Fruit fly (Drosophila melanogaster) whole organism, embryonic: ENCODE results near the gene Pgant2.

Experiments
- Antp ChIP-seq: fragments of 200-800 bp; sonication (Bioruptor generic); optimal IDR thresholded peaks from 3 replicates; lab custom pipeline; 2016; ENCODE audit warnings: missing biosample characterization, missing genetic modification characterization
- B-H1 ChIP-seq: fragments of 200-800 bp; sonication (Bioruptor generic); IDR thresholded peaks from 3 replicates; pipeline ENCODE4 v1.3.6; 2022; ENCODE audit warnings: missing biosample characterization, missing genetic modification characterization
- CG10462 ChIP-seq: fragments of 200-800 bp; sonication (Bioruptor generic); optimal IDR thresholded peaks from 2 replicates; lab custom pipeline; 2016; ENCODE audit warnings: missing biosample characterization, missing genetic modification characterization
- CG10979 ChIP-seq: fragments of 200-800 bp; sonication (Bioruptor generic); optimal IDR thresholded peaks from 2 replicates; lab custom pipeline; 2018; ENCODE audit warnings: missing biosample characterization, mild to moderate bottlenecking, missing genetic modification characterization, moderate library complexity
- CG12071 ChIP-seq: fragments of 200-800 bp; sonication (Bioruptor generic); optimal IDR thresholded peaks from 3 replicates; lab custom pipeline; 2018; ENCODE audit warnings: missing biosample characterization, mild to moderate bottlenecking, missing genetic modification characterization
- CG1233 ChIP-seq: fragments of 200-800 bp; sonication (Bioruptor generic); optimal IDR thresholded peaks from 4 replicates; lab custom pipeline; 2018; ENCODE audit warnings: missing biosample characterization, mild to moderate bottlenecking, missing genetic modification characterization
- CG12942 ChIP-seq: fragments of 200-800 bp; sonication (Bioruptor generic); optimal IDR thresholded peaks from 3 replicates; lab custom pipeline; 2016; ENCODE audit warnings: missing biosample characterization, missing genetic modification characterization
- CG13123 ChIP-seq: fragments of 200-800 bp; sonication (Bioruptor generic); optimal IDR thresholded peaks from 2 replicates; lab custom pipeline; 2016; ENCODE audit warnings: missing biosample characterization, missing genetic modification characterization
- CG1529 ChIP-seq: fragments of 200-800 bp; sonication (Bioruptor generic); optimal IDR thresholded peaks from 3 replicates; lab custom pipeline; 2018; ENCODE audit warnings: missing biosample characterization, missing genetic modification characterization
- CG16863 ChIP-seq: fragments of 200-800 bp; sonication (Bioruptor generic); optimal IDR thresholded peaks from 3 replicates; lab custom pipeline; 2016; ENCODE audit warnings: missing biosample characterization, missing genetic modification characterization
- CG17361 ChIP-seq: fragments of 200-800 bp; sonication (Bioruptor generic); IDR thresholded peaks from 3 replicates; pipeline ENCODE4 v1.3.6; 2022; ENCODE audit warnings: missing biosample characterization, missing genetic modification characterization
- CG17612 ChIP-seq: fragments of 200-800 bp; sonication (Bioruptor generic); IDR thresholded peaks from 2 replicates; pipeline ENCODE4 v1.3.6; 2022; ENCODE audit warnings: missing biosample characterization, missing genetic modification characterization
- CG17912 ChIP-seq: fragments of 200-800 bp; sonication (Bioruptor generic); optimal IDR thresholded peaks from 2 replicates; lab custom pipeline; 2018; ENCODE audit warnings: missing biosample characterization, mild to moderate bottlenecking, missing genetic modification characterization
- CG18476 ChIP-seq: fragments of 200-800 bp; sonication (Bioruptor generic); optimal IDR thresholded peaks from 2 replicates; lab custom pipeline; 2016; ENCODE audit warnings: missing biosample characterization, mild to moderate bottlenecking, missing genetic modification characterization
- CG18619 ChIP-seq: fragments of 200-800 bp; sonication (Bioruptor generic); optimal IDR thresholded peaks from 3 replicates; lab custom pipeline; 2017; ENCODE audit warnings: missing biosample characterization, mild to moderate bottlenecking, missing genetic modification characterization
- CG2712 ChIP-seq: fragments of 200-800 bp; optimal IDR thresholded peaks from 3 replicates; lab custom pipeline; 2019; ENCODE audit warnings: missing biosample characterization, mild to moderate bottlenecking, missing genetic modification characterization, moderate library complexity
- CG30403 ChIP-seq: fragments of 200-800 bp; sonication (Bioruptor generic); optimal IDR thresholded peaks from 3 replicates; lab custom pipeline; 2016; ENCODE audit warnings: missing biosample characterization, missing genetic modification characterization
- CG3838 ChIP-seq: fragments of 200-800 bp; sonication (Bioruptor generic); optimal IDR thresholded peaks from 3 replicates; lab custom pipeline; 2016; ENCODE audit warnings: missing biosample characterization, missing genetic modification characterization
- CG4404 ChIP-seq: fragments of 200-800 bp; sonication (Bioruptor generic); IDR thresholded peaks from 2 replicates; pipeline ENCODE4 v1.3.6; 2022; ENCODE audit warnings: missing biosample characterization, missing genetic modification characterization
- CG6254 ChIP-seq: fragments of 200-800 bp; sonication (Bioruptor generic); optimal IDR thresholded peaks from 3 replicates; lab custom pipeline; 2017; ENCODE audit warnings: mild to moderate bottlenecking, missing biosample characterization, missing genetic modification reagents, missing genetic modification characterization
- CG6272 ChIP-seq: fragments of 200-800 bp; sonication (Bioruptor generic); IDR thresholded peaks from 2 replicates; pipeline ENCODE4 v1.3.6; 2022; ENCODE audit warnings: missing biosample characterization, missing genetic modification characterization
- CG6683 ChIP-seq: fragments of 200-800 bp; sonication (Bioruptor generic); optimal IDR thresholded peaks from 2 replicates; lab custom pipeline; 2017; ENCODE audit warnings: missing biosample characterization, mild to moderate bottlenecking, missing genetic modification characterization, missing genetic modification reagents
- CG6813 ChIP-seq: fragments of 200-800 bp; sonication (Bioruptor generic); optimal IDR thresholded peaks from 2 replicates; lab custom pipeline; 2017; ENCODE audit warnings: missing biosample characterization, missing genetic modification characterization, mild to moderate bottlenecking, moderate library complexity, missing genetic modification reagents
- CG9215 ChIP-seq: fragments of 200-800 bp; sonication (Bioruptor generic); IDR thresholded peaks from 2 replicates; pipeline ENCODE4 v1.3.6; 2022; ENCODE audit warnings: missing biosample characterization, missing genetic modification characterization
- D ChIP-seq, 2 experiments: fragments of 200-800 bp in 1 of 2; fragments of >200 bp in 1 of 2; sonication (Bioruptor generic) in 1 of 2; optimal IDR thresholded peaks; 2 replicates in 1 of 2; 3 replicates in 1 of 2; lab custom pipeline; 2017; ENCODE audit warnings: mild to moderate bottlenecking in 1 of 2, missing biosample characterization in 1 of 2, missing genetic modification characterization in 1 of 2, missing genetic modification reagents in 1 of 2
- Dek ChIP-seq: fragments of 200-800 bp; sonication (Bioruptor generic); optimal IDR thresholded peaks from 3 replicates; lab custom pipeline; 2019; ENCODE audit warnings: missing biosample characterization, mild to moderate bottlenecking, missing genetic modification characterization, moderate library complexity
- HHEX ChIP-seq: fragments of 200-800 bp; sonication (Bioruptor generic); optimal IDR thresholded peaks from 3 replicates; lab custom pipeline; 2017; ENCODE audit warnings: missing biosample characterization, mild to moderate bottlenecking, missing genetic modification characterization, missing genetic modification reagents
- HLH3B ChIP-seq: fragments of 200-800 bp; sonication (Bioruptor generic); IDR thresholded peaks from 2 replicates; pipeline ENCODE4 v1.3.6; 2022; ENCODE audit warnings: missing biosample characterization, missing genetic modification characterization
- Hand ChIP-seq: fragments of 200-800 bp; sonication (Bioruptor generic); optimal IDR thresholded peaks from 2 replicates; lab custom pipeline; 2017; ENCODE audit warnings: mild to moderate bottlenecking, missing biosample characterization, missing genetic modification reagents, missing genetic modification characterization
- HmgD ChIP-seq: fragments of 200-800 bp; sonication (Bioruptor generic); optimal IDR thresholded peaks from 3 replicates; lab custom pipeline; 2016; ENCODE audit warnings: missing biosample characterization, missing genetic modification characterization
- Hr78 ChIP-seq, 2 experiments: fragments of 200-800 bp in 1 of 2; fragments of >200 bp in 1 of 2; sonication (Bioruptor generic) in 1 of 2; optimal IDR thresholded peaks; 2 replicates each; lab custom pipeline; 2017 to 2019; ENCODE audit warnings: missing biosample characterization in 2 of 2, missing genetic modification characterization in 2 of 2, mild to moderate bottlenecking in 1 of 2, moderate library complexity in 1 of 2
- Mad ChIP-seq: fragments of 200-800 bp; sonication (Bioruptor generic); optimal IDR thresholded peaks from 2 replicates; lab custom pipeline; 2016; ENCODE audit warnings: missing biosample characterization, missing genetic modification characterization
- Meics ChIP-seq: fragments of 200-800 bp; sonication (Bioruptor generic); optimal IDR thresholded peaks from 2 replicates; lab custom pipeline; 2017; ENCODE audit warnings: missing biosample characterization, mild to moderate bottlenecking, missing genetic modification characterization
- Spps ChIP-seq: fragments of 200-800 bp; sonication (Bioruptor generic); optimal IDR thresholded peaks from 2 replicates; lab custom pipeline; 2018; ENCODE audit warnings: missing biosample characterization, mild to moderate bottlenecking, missing genetic modification characterization
- YL-1 ChIP-seq: fragments of 200-800 bp; sonication (Bioruptor generic); optimal IDR thresholded peaks from 3 replicates; lab custom pipeline; 2017; ENCODE audit warnings: missing biosample characterization, mild to moderate bottlenecking, missing genetic modification characterization
- bigmax ChIP-seq: fragments of 200-800 bp; sonication (Bioruptor generic); optimal IDR thresholded peaks from 2 replicates; lab custom pipeline; 2018; ENCODE audit warnings: missing biosample characterization, mild to moderate bottlenecking, missing genetic modification characterization
- br ChIP-seq: fragments of >200 bp; optimal IDR thresholded peaks from 2 replicates; lab custom pipeline; 2017
- danr ChIP-seq: fragments of 200-800 bp; sonication (Bioruptor generic); IDR thresholded peaks from 2 replicates; pipeline ENCODE4 v1.3.6; 2022; ENCODE audit warnings: missing biosample characterization, missing genetic modification characterization
- fru ChIP-seq: fragments of >200 bp; optimal IDR thresholded peaks from 2 replicates; lab custom pipeline; 2017
- gcm2 ChIP-seq: fragments of 200-800 bp; sonication (Bioruptor generic); optimal IDR thresholded peaks from 2 replicates; lab custom pipeline; 2016; ENCODE audit warnings: missing biosample characterization, missing genetic modification characterization
- her ChIP-seq: fragments of 200-800 bp; sonication (Bioruptor generic); optimal IDR thresholded peaks from 2 replicates; lab custom pipeline; 2016; ENCODE audit warnings: missing biosample characterization, missing genetic modification characterization
- jing ChIP-seq: fragments of 200-800 bp; sonication (Bioruptor generic); optimal IDR thresholded peaks from 2 replicates; lab custom pipeline; 2018; ENCODE audit warnings: missing biosample characterization, mild to moderate bottlenecking, missing genetic modification characterization
- kni ChIP-seq: fragments of 200-800 bp; sonication (Bioruptor generic); optimal IDR thresholded peaks from 3 replicates; lab custom pipeline; 2017; ENCODE audit warnings: mild to moderate bottlenecking, missing biosample characterization, missing genetic modification reagents, missing genetic modification characterization
- knrl ChIP-seq: fragments of 200-800 bp; sonication (Bioruptor generic); IDR thresholded peaks from 3 replicates; pipeline ENCODE4 v1.3.6; 2022; ENCODE audit warnings: missing biosample characterization, missing genetic modification characterization; ENCODE audit not compliant: partially characterized antibody
- onecut ChIP-seq: fragments of 200-800 bp; sonication (Bioruptor generic); IDR thresholded peaks from 2 replicates; pipeline ENCODE4 v1.3.6; 2022; ENCODE audit warnings: missing biosample characterization, missing genetic modification characterization
- row ChIP-seq: fragments of 200-800 bp; sonication (Bioruptor generic); IDR thresholded peaks from 3 replicates; pipeline ENCODE4 v1.3.6; 2022; ENCODE audit warnings: missing biosample characterization, missing genetic modification characterization
- shn ChIP-seq: fragments of 200-800 bp; sonication (Bioruptor generic); optimal IDR thresholded peaks from 3 replicates; lab custom pipeline; 2016; ENCODE audit warnings: missing biosample characterization, missing genetic modification characterization
- sna ChIP-seq: fragments of 200-800 bp; sonication (Bioruptor generic); IDR thresholded peaks from 2 replicates; pipeline ENCODE4 v1.3.6; 2022; ENCODE audit warnings: missing biosample characterization, missing genetic modification characterization; ENCODE audit not compliant: partially characterized antibody
- sr ChIP-seq: fragments of 200-800 bp; sonication (Bioruptor generic); IDR thresholded peaks from 3 replicates; pipeline ENCODE4 v1.3.6; 2022; ENCODE audit warnings: missing biosample characterization, missing genetic modification characterization
- twi ChIP-seq: fragments of 200-800 bp; optimal IDR thresholded peaks from 2 replicates; lab custom pipeline; 2019; ENCODE audit warnings: missing biosample characterization, mild to moderate bottlenecking, missing genetic modification characterization, moderate library complexity
- vvl ChIP-seq: fragments of 200-800 bp; sonication (Bioruptor generic); IDR thresholded peaks from 2 replicates; pipeline ENCODE4 v1.3.6; 2022; ENCODE audit warnings: missing biosample characterization, missing genetic modification characterization

Pgant2 gene

dm6 chr2L:3440322-3440721 is 13.8 kb upstream of the Pgant2 start (continued):
- TF ChIP-seq vvl (GFP tag; lab: Robert Waterston, UW) (peak; percentile 84), sna (GFP tag; lab: Robert Waterston, UW) (no peak), Hr78 (GFP tag; optimal IDR thresholded peaks at IDR 0.05; lab: Kevin White, UChicago) (no peak), CG18619 (peak; percentile 8), twi (no peak), Hand (GFP tag; lab: Kevin White, UChicago) (no peak), CG1233 (GFP tag; lab: Kevin White, UChicago) (peak; percentile 44), onecut (GFP tag; lab: Robert Waterston, UW) (peak; percentile 37; the same call in 1 of the 2 replicates), CG18476 (GFP tag; lab: Kevin White, UChicago) (no peak), danr (GFP tag; lab: Robert Waterston, UW) (peak; percentile 65; the same call in 1 of the 2 replicates), jing (peak; percentile 29), CG17612 (GFP tag; lab: Robert Waterston, UW) (0 out of 2 replicates have a peak, but pooled peaks have one; percentile 38), row (GFP tag; lab: Robert Waterston, UW) (peak; percentile 72), sr (GFP tag; lab: Robert Waterston, UW) (peak; percentile 51; the same call in 1 of the 3 replicates), D (optimal IDR thresholded peaks at IDR 0.05; lab: Kevin White, UChicago) (no peak), D (GFP tag; optimal IDR thresholded peaks at IDR 0.05; lab: Kevin White, UChicago) (peak; percentile 67), CG1529 (GFP tag; lab: Kevin White, UChicago) (peak; percentile 59), CG12071 (GFP tag; lab: Kevin White, UChicago) (peak; percentile 69), CG6813 (GFP tag; lab: Kevin White, UChicago) (peak; percentile 61), CG30403 (peak; percentile 63), CG17361 (GFP tag; lab: Robert Waterston, UW) (peak; percentile 62; the same call in 2 of the 3 replicates), Mad (GFP tag; lab: Kevin White, UChicago) (peak; percentile 55), shn (GFP tag; lab: Kevin White, UChicago) (peak; percentile 24), Dek (tag; lab: Kevin White, UChicago) (peak; percentile 30), CG2712 (tag; lab: Kevin White, UChicago) (peak; percentile 76), CG9215 (GFP tag; lab: Robert Waterston, UW) (peak; percentile 54), HmgD (no peak), CG6272 (no peak), CG6254 (peak; percentile 65), fru (lab: Kevin White, UChicago) (no peak), br (no peak), Spps (tag; lab: Kevin White, UChicago) (peak; percentile 21), CG4404 (GFP tag; lab: Robert Waterston, UW) (peak; percentile 33; the same call in 1 of the 2 replicates), knrl (GFP tag; lab: Robert Waterston, UW) (no peak), gcm2 (no peak), CG16863 (GFP tag; lab: Kevin White, UChicago) (peak; percentile 48), her (GFP tag; lab: Kevin White, UChicago) (no peak), HHEX (peak; percentile 76), Meics (GFP tag; lab: Kevin White, UChicago) (peak; percentile 62), Antp (no peak), CG12942 (GFP tag; lab: Kevin White, UChicago) (peak; percentile 59), bigmax (GFP tag; lab: Kevin White, UChicago) (no peak), YL-1 (GFP tag; lab: Kevin White, UChicago) (no peak), CG10462 (no peak), B-H1 (GFP tag; lab: Robert Waterston, UW) (peak; percentile 81), HLH3B (GFP tag; lab: Robert Waterston, UW) (peak; percentile 83), CG17912 (GFP tag; lab: Kevin White, UChicago) (no peak), CG10979 (peak; percentile 74), CG6683 (peak; percentile 28), kni (GFP tag; lab: Kevin White, UChicago) (no peak), CG13123 (GFP tag; lab: Kevin White, UChicago) (no peak), CG3838 (no peak)
